Worm (Caenorhabditis elegans): ENCODE results near the gene gfi-3.

Gene gfi-3

ce11 chrX:14466532-14466931 is 13.8 kb upstream of the gfi-3 start, which contains the start of gene M163.21:
Gene M163.21, plus strand, starts transcription at chrX:14466832.
- no peak for TF ChIP-seq ama-1 (optimal IDR thresholded peaks at IDR 0.05)
- TF ChIP-seq ama-1 (GFP tag; optimal IDR thresholded peaks at IDR 0.05) = no peak
- no peak for TF ChIP-seq ceh-58 (GFP tag; IDR thresholded peaks at IDR 0.05)
- TF ChIP-seq F22D6.2 (tag; optimal IDR thresholded peaks at IDR 0.05) = no peak
- TF ChIP-seq aptf-3 (GFP tag; IDR thresholded peaks at IDR 0.05) = no peak
- no peak for TF ChIP-seq let-526 (GFP tag; IDR thresholded peaks at IDR 0.05)
- TF ChIP-seq mcd-1 (GFP tag; IDR thresholded peaks at IDR 0.05) = no peak
- TF ChIP-seq mxl-1 (tag; optimal IDR thresholded peaks at IDR 0.05) = no peak
- no peak for TF ChIP-seq nhr-120 (GFP tag; IDR thresholded peaks at IDR 0.05)
- TF ChIP-seq let-607 (tag; optimal IDR thresholded peaks at IDR 0.05) = no peak
- no peak for TF ChIP-seq atf-7 (tag; optimal IDR thresholded peaks at IDR 0.05)
- no peak for TF ChIP-seq egl-44 (GFP tag; IDR thresholded peaks at IDR 0.05)
- no peak for TF ChIP-seq B0019.2 (GFP tag; conservative IDR thresholded peaks at IDR 0.05)
- no peak for TF ChIP-seq cebp-1 (GFP tag; IDR thresholded peaks at IDR 0.05)
- no peak for TF ChIP-seq cebp-1 (tag; optimal IDR thresholded peaks at IDR 0.05)
- no peak for TF ChIP-seq ztf-26 (tag; optimal IDR thresholded peaks at IDR 0.05)

ce11 chrX:14469284-14469683 is 11.1 kb upstream of the gfi-3 start, which contains the start of gene M163.9:
Gene M163.9, plus strand, starts transcription at chrX:14469584.
- no peak for TF ChIP-seq C17E4.6 (GFP tag; IDR thresholded peaks at IDR 0.05)

- no peak for TF ChIP-seq somi-1 (GFP tag; optimal IDR thresholded peaks at IDR 0.05)
- no peak for TF ChIP-seq chd-7 (tag; optimal IDR thresholded peaks at IDR 0.05)
- TF ChIP-seq die-1 (tag; optimal IDR thresholded peaks at IDR 0.05) = no peak
- no peak for TF ChIP-seq unc-130 (GFP tag; optimal IDR thresholded peaks at IDR 0.05)
- TF ChIP-seq ccch-3 (GFP tag; optimal IDR thresholded peaks at IDR 0.05) = no peak
- no peak for TF ChIP-seq fkh-3 (tag; optimal IDR thresholded peaks at IDR 0.05)
- no peak for TF ChIP-seq tbp1 (GFP tag; optimal IDR thresholded peaks at IDR 0.05)
- no peak for TF ChIP-seq B0035.1 (tag; optimal IDR thresholded peaks at IDR 0.05)
These were observed 9.7 kb upstream of the gfi-3 start, which contains the start of gene M163.10 for ce11 chrX:14470687-14471086. Gene M163.10, plus strand, starts transcription at chrX:14470987.

ce11 chrX:14473740-14474139 is 6.6 kb upstream of the gfi-3 start, which contains the start of gene M163.5:
Gene M163.5, plus strand, starts transcription at chrX:14474040.
- no peak for TF ChIP-seq tbp1 (GFP tag; optimal IDR thresholded peaks at IDR 0.05)
- no peak for TF ChIP-seq ztf-6 (GFP tag; IDR thresholded peaks at IDR 0.05)
- no peak for TF ChIP-seq ztf-18 (tag; optimal IDR thresholded peaks at IDR 0.05)
- TF ChIP-seq Y53G8AR.9 (GFP tag; conservative IDR thresholded peaks at IDR 0.05) = no peak
- no peak for TF ChIP-seq madf-3 (GFP tag; IDR thresholded peaks at IDR 0.05)
- TF ChIP-seq C06A6.2 (GFP tag; conservative IDR thresholded peaks at IDR 0.05) = no peak
- no peak for TF ChIP-seq lsl-1 (GFP tag; optimal IDR thresholded peaks at IDR 0.05)
- no peak for TF ChIP-seq egl-18 (GFP tag; IDR thresholded peaks at IDR 0.05)
- no peak for TF ChIP-seq hmg-1.2 (GFP tag; IDR thresholded peaks at IDR 0.05)
- no peak for TF ChIP-seq ztf-26 (tag; optimal IDR thresholded peaks at IDR 0.05)
- TF ChIP-seq F57C9.4 (tag; optimal IDR thresholded peaks at IDR 0.05) = no peak
- no peak for TF ChIP-seq madf-6 (GFP tag; IDR thresholded peaks at IDR 0.05)
- no peak for TF ChIP-seq pbrm-1 (GFP tag; IDR thresholded peaks at IDR 0.05)
- no peak for TF ChIP-seq nhr-179 (tag; optimal IDR thresholded peaks at IDR 0.05)
- TF ChIP-seq nhr-90 (tag; optimal IDR thresholded peaks at IDR 0.05) = no peak
- TF ChIP-seq Y53F4B.3 (GFP tag; IDR thresholded peaks at IDR 0.05) = no peak
- TF ChIP-seq ceh-79 (tag; optimal IDR thresholded peaks at IDR 0.05) = no peak
- TF ChIP-seq snpc-1.3 (tag; optimal IDR thresholded peaks at IDR 0.05; ENCODE audit: insufficient read depth) = no peak
- no peak for TF ChIP-seq attf-3 (GFP tag; conservative IDR thresholded peaks at IDR 0.05)
- no peak for TF ChIP-seq unc-130 (GFP tag; optimal IDR thresholded peaks at IDR 0.05)
